Worm (Caenorhabditis elegans): Measurements from ENCODE around the gene T14A8.2.

T14A8.2 gene

ce11 chrIV:7834625-7835228 lies 12.3 kb upstream of the T14A8.2 start, which contains the start of gene erp-44.2:
erp-44.2 (minus strand) TSS chrIV:7834675.
- TF ChIP-seq dao-5 (tag; optimal IDR thresholded peaks at IDR 0.05) (no peak), him-1 (tag; optimal IDR thresholded peaks at IDR 0.05) (no peak), W03F9.2 (tag; optimal IDR thresholded peaks at IDR 0.05) (no peak)

ce11 chrIV:7830151-7830550 lies 7.7 kb upstream of the T14A8.2 start, which contains the start of gene mvb-12:
mvb-12 (plus strand) TSS chrIV:7830525.
- TF ChIP-seq dao-5 (tag; optimal IDR thresholded peaks at IDR 0.05) (no peak), W03F9.2 (tag; optimal IDR thresholded peaks at IDR 0.05) (no peak), him-1 (tag; optimal IDR thresholded peaks at IDR 0.05) (no peak)

- TF ChIP-seq dao-5 (tag; optimal IDR thresholded peaks at IDR 0.05) (no peak), W03F9.2 (tag; optimal IDR thresholded peaks at IDR 0.05) (peak; percentile 61), him-1 (tag; optimal IDR thresholded peaks at IDR 0.05) (no peak)
Measured at ce11 chrIV:7829275-7829938, 7.0 kb upstream of the T14A8.2 start, which contains the start of gene C06A6.4. C06A6.4 (minus strand) TSS chrIV:7829298.

DNA sequence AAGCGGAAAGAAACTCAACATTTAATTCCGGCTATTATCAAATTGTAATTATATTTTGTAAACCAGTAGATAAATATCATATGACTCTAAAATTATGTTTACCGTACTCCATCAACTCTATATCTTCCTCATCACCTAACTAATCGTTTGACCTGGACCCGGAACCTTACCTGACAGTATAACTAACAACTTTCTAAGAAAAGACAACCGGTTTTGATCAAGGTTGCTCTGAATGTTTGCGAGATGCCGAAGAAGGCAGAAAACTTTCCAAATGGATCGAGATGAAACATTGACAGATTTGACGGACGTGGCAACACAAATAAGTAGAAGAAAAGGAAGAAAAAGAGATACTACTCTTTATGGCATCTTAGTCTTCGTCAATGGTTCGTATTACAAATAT lies 2.2 kb upstream of the T14A8.2 start:
- TF ChIP-seq dao-5 (tag; optimal IDR thresholded peaks at IDR 0.05) (no peak), him-1 (tag; optimal IDR thresholded peaks at IDR 0.05) (no peak), W03F9.2 (tag; optimal IDR thresholded peaks at IDR 0.05) (no peak)

DNA sequence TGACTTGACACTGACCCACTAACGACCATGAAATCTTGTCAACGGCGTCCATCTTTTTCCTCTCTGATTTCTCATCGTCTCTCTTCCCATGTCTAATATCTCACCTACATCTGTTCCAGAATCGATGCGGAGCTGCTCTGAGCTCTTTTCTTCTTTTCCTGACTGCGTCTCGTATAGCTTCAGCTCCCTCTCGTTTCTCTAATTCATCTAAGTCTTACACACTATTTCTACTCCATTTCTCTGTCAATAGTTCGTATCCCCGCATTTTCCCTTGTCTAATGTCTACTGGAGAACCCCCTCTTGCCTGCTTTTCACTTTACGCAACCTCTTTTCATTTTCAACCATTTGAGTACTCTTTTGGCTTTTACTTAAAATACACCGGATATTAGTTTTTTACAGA lies 4.6 kb downstream of the T14A8.2 start, which contains the start of gene ric-3:
Gene ric-3, plus strand, starts transcription at position 400 of the 400 bp plus-strand sequence.
- TF ChIP-seq dao-5 (tag; optimal IDR thresholded peaks at IDR 0.05): no peak
- TF ChIP-seq W03F9.2 (tag; optimal IDR thresholded peaks at IDR 0.05): no peak
- TF ChIP-seq him-1 (tag; optimal IDR thresholded peaks at IDR 0.05): no peak

DNA sequence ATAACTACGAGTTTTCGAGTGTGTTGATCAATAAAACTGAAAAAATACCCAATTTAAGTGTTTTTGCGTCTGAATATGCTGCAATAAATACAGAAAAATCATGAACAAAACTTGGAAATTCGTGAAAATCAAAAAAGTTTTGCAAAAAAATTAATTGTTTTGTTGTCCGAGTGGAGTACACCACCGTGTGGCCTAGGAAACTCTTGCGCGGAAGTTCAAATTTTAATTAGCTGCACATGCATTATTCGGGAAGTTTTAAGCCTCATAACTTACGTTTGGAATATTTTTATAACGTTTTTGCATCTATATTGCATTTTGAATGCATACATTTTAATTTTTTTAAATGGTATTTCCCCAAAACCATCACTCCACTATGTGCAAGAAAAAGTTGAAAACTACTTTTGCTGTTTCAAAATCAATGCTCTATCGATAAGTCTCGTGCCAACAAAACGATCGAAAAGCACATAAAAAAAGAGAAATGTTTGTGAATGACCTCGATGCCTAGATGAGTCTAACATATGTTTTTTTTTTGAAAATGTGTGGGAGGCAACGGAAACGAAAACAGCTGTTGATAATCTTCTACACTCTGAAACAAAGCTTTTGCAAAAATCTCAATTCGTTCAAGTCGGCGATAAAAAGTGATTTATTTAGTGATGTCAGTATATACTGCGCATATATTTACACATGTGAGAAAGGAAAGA lies 5.9 kb downstream of the T14A8.2 start:
- no peak for TF ChIP-seq him-1 (tag; optimal IDR thresholded peaks at IDR 0.05)
- no peak for TF ChIP-seq dao-5 (tag; optimal IDR thresholded peaks at IDR 0.05)
- TF ChIP-seq W03F9.2 (tag; optimal IDR thresholded peaks at IDR 0.05): peak; percentile 21

- TF ChIP-seq W03F9.2 (tag; optimal IDR thresholded peaks at IDR 0.05) (no peak), him-1 (tag; optimal IDR thresholded peaks at IDR 0.05) (no peak), dao-5 (tag; optimal IDR thresholded peaks at IDR 0.05) (no peak)
Measured at ce11 chrIV:7815683-7816183, 6.7 kb downstream of the T14A8.2 start, which contains the start of gene cdgs-1. cdgs-1 (minus strand) TSS chrIV:7815733.

DNA sequence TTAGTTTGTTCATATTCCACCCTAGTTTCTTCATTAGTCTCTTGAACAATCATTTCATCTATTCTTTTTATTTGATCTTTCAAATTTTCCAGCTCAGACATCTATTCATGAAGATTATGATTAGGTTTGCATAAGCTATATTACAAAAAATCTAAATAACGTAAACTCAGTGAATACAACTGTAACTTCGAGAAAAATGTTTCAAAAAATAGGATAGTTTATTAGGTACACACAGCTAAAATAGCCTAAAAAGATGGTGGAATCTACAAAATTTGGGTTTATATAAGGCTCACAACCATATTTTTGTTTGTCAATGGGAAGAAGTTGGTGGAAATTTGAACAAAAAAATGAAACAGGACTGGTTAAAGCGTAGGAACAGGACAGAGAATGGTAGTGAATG lies 9.7 kb downstream of the T14A8.2 start, which contains the start of gene zgpa-1:
Gene zgpa-1, minus strand, starts transcription at position 101 of the 400 bp plus-strand sequence.
- no peak for TF ChIP-seq him-1 (tag; optimal IDR thresholded peaks at IDR 0.05)
- no peak for TF ChIP-seq dao-5 (tag; optimal IDR thresholded peaks at IDR 0.05)
- no peak for TF ChIP-seq W03F9.2 (tag; optimal IDR thresholded peaks at IDR 0.05)

- TF ChIP-seq W03F9.2 (tag; optimal IDR thresholded peaks at IDR 0.05) (no peak), him-1 (tag; optimal IDR thresholded peaks at IDR 0.05) (no peak), dao-5 (tag; optimal IDR thresholded peaks at IDR 0.05) (no peak)
Measured at ce11 chrIV:7808583-7808982, 13.8 kb downstream of the T14A8.2 start, which contains the start of gene C33H5.1. C33H5.1 (plus strand) TSS chrIV:7808912.

DNA sequence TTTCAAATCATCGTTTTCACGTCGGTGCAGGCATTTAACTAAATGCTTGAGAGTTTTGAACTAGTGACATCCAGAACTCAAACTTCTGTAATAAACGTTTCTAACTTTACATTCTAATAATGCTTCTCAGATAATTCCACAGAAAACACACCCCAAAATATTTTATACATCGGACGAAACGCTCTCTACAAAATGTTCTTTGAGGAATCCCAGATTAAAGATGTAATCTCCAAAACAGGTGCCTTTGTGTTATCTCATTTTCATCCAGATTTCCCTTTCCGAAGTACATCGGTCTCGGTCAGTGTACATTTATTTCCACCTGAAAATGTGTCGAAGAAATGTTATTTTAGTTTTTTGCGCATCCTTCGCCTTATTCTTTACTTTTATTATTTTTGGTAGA lies 17.7 kb downstream of the T14A8.2 start, which contains the start of gene C33H5.2:
Gene C33H5.2, plus strand, starts transcription at position 301 of the 400 bp plus-strand sequence.
- no peak for TF ChIP-seq W03F9.2 (tag; optimal IDR thresholded peaks at IDR 0.05)
- no peak for TF ChIP-seq him-1 (tag; optimal IDR thresholded peaks at IDR 0.05)
- TF ChIP-seq dao-5 (tag; optimal IDR thresholded peaks at IDR 0.05): no peak

ce11 chrIV:7803250-7803649 lies 19.2 kb downstream of the T14A8.2 start, which contains the start of gene C33H5.16:
C33H5.16 (minus strand) TSS chrIV:7803350.
- TF ChIP-seq dao-5 (tag; optimal IDR thresholded peaks at IDR 0.05) (no peak), him-1 (tag; optimal IDR thresholded peaks at IDR 0.05) (no peak), W03F9.2 (tag; optimal IDR thresholded peaks at IDR 0.05) (no peak)

DNA sequence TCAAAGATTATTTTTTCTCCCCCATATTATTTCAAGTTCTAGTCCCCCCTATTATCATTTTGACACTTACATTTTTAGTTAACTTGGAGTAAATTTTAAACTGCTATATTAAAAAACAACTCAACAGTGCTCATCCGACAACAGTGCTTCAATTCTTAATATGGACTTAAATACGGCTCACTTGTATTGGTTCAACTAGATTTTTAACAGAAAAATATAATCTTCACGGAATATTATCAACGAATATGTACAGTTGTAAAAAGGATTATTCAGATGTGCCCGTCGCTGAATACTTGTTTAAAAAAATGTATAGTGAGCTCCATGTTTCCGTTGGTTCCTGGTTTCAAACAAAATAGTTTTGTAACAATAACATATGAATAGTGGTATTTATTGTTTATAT lies 22.1 kb downstream of the T14A8.2 start:
- no peak for TF ChIP-seq W03F9.2 (tag; optimal IDR thresholded peaks at IDR 0.05)
- no peak for TF ChIP-seq him-1 (tag; optimal IDR thresholded peaks at IDR 0.05)
- no peak for TF ChIP-seq dao-5 (tag; optimal IDR thresholded peaks at IDR 0.05)

- TF ChIP-seq him-1 (tag; optimal IDR thresholded peaks at IDR 0.05) (no peak), W03F9.2 (tag; optimal IDR thresholded peaks at IDR 0.05) (peak; percentile 52)
Measured at ce11 chrIV:7796432-7797113, 25.9 kb downstream of the T14A8.2 start, which contains the start of gene sgo-1. sgo-1 (minus strand) TSS chrIV:7796482.

Measured in whole organism, L4/young adult.